Fruit fly (Drosophila melanogaster) whole organism, embryonic: ENCODE data around the gene idc.

Source experiments
- BEAF-32 ChIP-seq: fragments of 200-800 bp; sonication (Bioruptor generic); optimal IDR thresholded peaks from 3 replicates; lab custom pipeline; 2017; ENCODE audit warnings: missing biosample characterization, missing genetic modification characterization, mild to moderate bottlenecking, moderate library complexity, missing genetic modification reagents
- CG12659 ChIP-seq: fragments of 200-800 bp; sonication (Bioruptor generic); optimal IDR thresholded peaks from 3 replicates; lab custom pipeline; 2017; ENCODE audit warnings: mild to moderate bottlenecking, missing biosample characterization, missing genetic modification reagents, missing genetic modification characterization
- CG14014 ChIP-seq: fragments of 200-800 bp; sonication (Bioruptor generic); IDR thresholded peaks from 2 replicates; pipeline ENCODE4 v1.3.6; 2022; ENCODE audit warnings: missing biosample characterization, missing genetic modification characterization
- CG14710 ChIP-seq: fragments of 200-800 bp; sonication (Bioruptor generic); optimal IDR thresholded peaks from 3 replicates; lab custom pipeline; 2019; ENCODE audit warnings: missing biosample characterization, mild to moderate bottlenecking, missing genetic modification characterization, moderate library complexity
- CG14860 ChIP-seq: fragments of 200-800 bp; sonication (Bioruptor generic); IDR thresholded peaks from 3 replicates; pipeline ENCODE4 v1.3.6; 2022; ENCODE audit warnings: missing biosample characterization, missing genetic modification characterization; ENCODE audit not compliant: partially characterized antibody
- CG15011 ChIP-seq: fragments of 200-800 bp; sonication (Bioruptor generic); optimal IDR thresholded peaks from 3 replicates; lab custom pipeline; 2018; ENCODE audit warnings: missing biosample characterization, mild to moderate bottlenecking, missing genetic modification characterization
- CG15073 ChIP-seq: fragments of 200-800 bp; sonication (Bioruptor generic); optimal IDR thresholded peaks from 2 replicates; lab custom pipeline; 2016; ENCODE audit warnings: missing biosample characterization, missing genetic modification characterization
- CG16815 ChIP-seq: fragments of 200-800 bp; sonication (Bioruptor generic); optimal IDR thresholded peaks from 3 replicates; lab custom pipeline; 2017; ENCODE audit warnings: missing biosample characterization, mild to moderate bottlenecking, missing genetic modification characterization
- CG17829 ChIP-seq: fragments of 200-800 bp; optimal IDR thresholded peaks from 2 replicates; lab custom pipeline; 2019; ENCODE audit warnings: missing biosample characterization, mild to moderate bottlenecking, missing genetic modification characterization, moderate library complexity
- CG18764 ChIP-seq: fragments of 200-800 bp; sonication (Bioruptor generic); optimal IDR thresholded peaks from 3 replicates; lab custom pipeline; 2016; ENCODE audit warnings: missing biosample characterization, missing genetic modification characterization
- CG2678 ChIP-seq: fragments of 200-800 bp; sonication (Bioruptor generic); optimal IDR thresholded peaks from 3 replicates; lab custom pipeline; 2019; ENCODE audit warnings: missing biosample characterization, mild to moderate bottlenecking, missing genetic modification characterization, moderate library complexity
- CG31388 ChIP-seq: fragments of 200-800 bp; sonication (Bioruptor generic); optimal IDR thresholded peaks from 2 replicates; lab custom pipeline; 2016; ENCODE audit warnings: missing biosample characterization, missing genetic modification characterization
- CG34422 ChIP-seq: fragments of 200-800 bp; sonication (Bioruptor generic); IDR thresholded peaks from 3 replicates; pipeline ENCODE4 v1.3.6; 2022; ENCODE audit warnings: missing biosample characterization, missing genetic modification characterization
- CG4730 ChIP-seq: fragments of 200-800 bp; sonication (Bioruptor generic); IDR thresholded peaks from 2 replicates; pipeline ENCODE4 v1.3.6; 2022; ENCODE audit warnings: missing biosample characterization, missing genetic modification characterization
- CG8765 ChIP-seq: fragments of 200-800 bp; sonication (Bioruptor generic); IDR thresholded peaks from 2 replicates; pipeline ENCODE4 v1.3.6; 2022; ENCODE audit warnings: missing biosample characterization, missing genetic modification characterization
- CG9817 ChIP-seq: fragments of 200-800 bp; sonication (Bioruptor generic); optimal IDR thresholded peaks from 2 replicates; lab custom pipeline; 2018; ENCODE audit warnings: missing biosample characterization, mild to moderate bottlenecking, missing genetic modification characterization, moderate library complexity
- Dip2 ChIP-seq: fragments of 200-800 bp; sonication (Bioruptor generic); IDR thresholded peaks from 2 replicates; pipeline ENCODE4 v1.3.6; 2022; ENCODE audit warnings: missing biosample characterization, missing genetic modification characterization
- Dll ChIP-seq: fragments of 200-800 bp; sonication (Bioruptor generic); IDR thresholded peaks from 4 replicates; pipeline ENCODE4 v1.3.6; 2022; ENCODE audit warnings: missing biosample characterization, missing genetic modification characterization; ENCODE audit not compliant: partially characterized antibody
- Doc3 ChIP-seq: fragments of 200-800 bp; sonication (Bioruptor generic); IDR thresholded peaks from 3 replicates; pipeline ENCODE4 v1.3.6; 2022; ENCODE audit warnings: missing biosample characterization, missing genetic modification characterization; ENCODE audit not compliant: partially characterized antibody
- H2.0 ChIP-seq: fragments of 200-800 bp; sonication (Bioruptor generic); IDR thresholded peaks from 2 replicates; pipeline ENCODE4 v1.3.6; 2022; ENCODE audit warnings: missing biosample characterization, missing genetic modification characterization
- NC2α ChIP-seq: fragments of 200-800 bp; sonication (Bioruptor generic); optimal IDR thresholded peaks from 2 replicates; lab custom pipeline; 2016; ENCODE audit warnings: missing biosample characterization, missing genetic modification characterization
- NK7.1 ChIP-seq: fragments of 200-800 bp; sonication (Bioruptor generic); optimal IDR thresholded peaks from 3 replicates; lab custom pipeline; 2016; ENCODE audit warnings: missing biosample characterization, missing genetic modification characterization
- Nf-YC ChIP-seq: fragments of 200-800 bp; optimal IDR thresholded peaks from 3 replicates; lab custom pipeline; 2019; ENCODE audit warnings: missing biosample characterization, mild to moderate bottlenecking, missing genetic modification characterization, moderate library complexity
- Sox100B ChIP-seq: fragments of 200-800 bp; sonication (Bioruptor generic); optimal IDR thresholded peaks from 3 replicates; lab custom pipeline; 2018; ENCODE audit warnings: missing biosample characterization, mild to moderate bottlenecking, missing genetic modification characterization
- Usf ChIP-seq: fragments of 200-800 bp; sonication (Bioruptor generic); optimal IDR thresholded peaks from 2 replicates; lab custom pipeline; 2017; ENCODE audit warnings: missing genotype, missing biosample characterization, missing genetic modification characterization
- amos ChIP-seq: fragments of 200-800 bp; sonication (Bioruptor generic); IDR thresholded peaks from 2 replicates; pipeline ENCODE4 v1.3.6; 2022; ENCODE audit warnings: missing biosample characterization, missing genetic modification characterization; ENCODE audit not compliant: partially characterized antibody
- bab2 ChIP-seq: fragments of 200-800 bp; sonication (Bioruptor generic); optimal IDR thresholded peaks from 2 replicates; lab custom pipeline; 2016; ENCODE audit warnings: missing biosample characterization, missing genetic modification characterization
- corto ChIP-seq: fragments of 200-800 bp; sonication (Bioruptor generic); optimal IDR thresholded peaks from 2 replicates; lab custom pipeline; 2016; ENCODE audit warnings: missing biosample characterization, mild to moderate bottlenecking, missing genetic modification characterization, moderate library complexity
- dimm ChIP-seq: fragments of 200-800 bp; sonication (Bioruptor generic); IDR thresholded peaks from 2 replicates; pipeline ENCODE4 v1.3.6; 2022; ENCODE audit warnings: missing biosample characterization, missing genetic modification characterization
- gcm2 ChIP-seq: fragments of 200-800 bp; sonication (Bioruptor generic); optimal IDR thresholded peaks from 2 replicates; lab custom pipeline; 2016; ENCODE audit warnings: missing biosample characterization, missing genetic modification characterization
- gt ChIP-seq: fragments of 200-800 bp; sonication (Bioruptor generic); IDR thresholded peaks from 2 replicates; pipeline ENCODE4 v1.3.6; 2022; ENCODE audit warnings: missing biosample characterization, missing genetic modification characterization
- ind ChIP-seq: fragments of 200-800 bp; sonication (Bioruptor generic); optimal IDR thresholded peaks from 3 replicates; lab custom pipeline; 2016; ENCODE audit warnings: missing biosample characterization, missing genetic modification characterization
- jumu ChIP-seq: fragments of 200-800 bp; sonication (Bioruptor generic); optimal IDR thresholded peaks from 3 replicates; lab custom pipeline; 2016; ENCODE audit warnings: missing biosample characterization, missing genetic modification characterization
- kah ChIP-seq: fragments of 200-800 bp; sonication (Bioruptor generic); optimal IDR thresholded peaks from 2 replicates; lab custom pipeline; 2018; ENCODE audit warnings: missing biosample characterization, mild to moderate bottlenecking, missing genetic modification characterization
- lbe ChIP-seq: fragments of 200-800 bp; sonication (Bioruptor generic); optimal IDR thresholded peaks from 2 replicates; lab custom pipeline; 2016; ENCODE audit warnings: missing biosample characterization, mild to moderate bottlenecking, missing genetic modification characterization
- mam ChIP-seq: fragments of 200-800 bp; sonication (Bioruptor generic); optimal IDR thresholded peaks from 3 replicates; lab custom pipeline; 2016; ENCODE audit warnings: missing biosample characterization, missing genetic modification characterization
- nmo ChIP-seq: fragments of 200-800 bp; sonication (Bioruptor generic); optimal IDR thresholded peaks from 2 replicates; lab custom pipeline; 2018; ENCODE audit warnings: missing biosample characterization, mild to moderate bottlenecking, missing genetic modification characterization, moderate library complexity
- org-1 ChIP-seq: fragments of 200-800 bp; sonication (Bioruptor generic); optimal IDR thresholded peaks from 2 replicates; lab custom pipeline; 2017; ENCODE audit warnings: missing biosample characterization, missing genetic modification characterization
- pb ChIP-seq: fragments of 200-800 bp; sonication (Bioruptor generic); optimal IDR thresholded peaks from 3 replicates; lab custom pipeline; 2016; ENCODE audit warnings: missing biosample characterization, missing genetic modification characterization
- prd ChIP-seq, 3 experiments: fragments of >200 bp in 2 of 3; fragments of 200-800 bp in 1 of 3; sonication (Bioruptor generic) in 1 of 3; optimal IDR thresholded peaks in 2 of 3; IDR thresholded peaks in 1 of 3; 2 replicates in 2 of 3; 3 replicates in 1 of 3; pipeline versions ENCODE4 v1.3.6 to Lab custom; 2017 to 2022; ENCODE audit warnings: missing biosample characterization in 1 of 3, missing genetic modification characterization in 1 of 3
- rib ChIP-seq: fragments of 200-800 bp; sonication (Bioruptor generic); IDR thresholded peaks from 2 replicates; pipeline ENCODE4 v1.3.6; 2022; ENCODE audit warnings: missing biosample characterization, missing genetic modification characterization
- sd ChIP-seq: fragments of 200-800 bp; sonication (Bioruptor generic); optimal IDR thresholded peaks from 3 replicates; lab custom pipeline; 2018; ENCODE audit warnings: missing biosample characterization, mild to moderate bottlenecking, missing genetic modification characterization, moderate library complexity
- sim ChIP-seq: fragments of 200-800 bp; sonication (Bioruptor generic); IDR thresholded peaks from 2 replicates; pipeline ENCODE4 v1.3.6; 2022; ENCODE audit warnings: missing biosample characterization, missing genetic modification characterization
- slbo ChIP-seq: fragments of 200-800 bp; sonication (Bioruptor generic); IDR thresholded peaks from 2 replicates; pipeline ENCODE4 v1.3.6; 2022; ENCODE audit warnings: missing biosample characterization, missing genetic modification characterization
- sna ChIP-seq: fragments of 200-800 bp; sonication (Bioruptor generic); IDR thresholded peaks from 2 replicates; pipeline ENCODE4 v1.3.6; 2022; ENCODE audit warnings: missing biosample characterization, missing genetic modification characterization; ENCODE audit not compliant: partially characterized antibody
- sr ChIP-seq: fragments of 200-800 bp; sonication (Bioruptor generic); IDR thresholded peaks from 3 replicates; pipeline ENCODE4 v1.3.6; 2022; ENCODE audit warnings: missing biosample characterization, missing genetic modification characterization
- ssp ChIP-seq: fragments of 200-800 bp; sonication (Bioruptor generic); IDR thresholded peaks from 2 replicates; pipeline ENCODE4 v1.3.6; 2022; ENCODE audit warnings: missing biosample characterization, missing genetic modification characterization
- tll ChIP-seq, 2 experiments: fragments of 200-800 bp in 1 of 2; fragments of >200 bp in 1 of 2; sonication (Bioruptor generic) in 1 of 2; optimal IDR thresholded peaks; 2 replicates each; lab custom pipeline; 2017 to 2019; ENCODE audit warnings: missing biosample characterization in 2 of 2, missing genetic modification characterization in 2 of 2, mild to moderate bottlenecking in 1 of 2, moderate library complexity in 1 of 2
- toy ChIP-seq: fragments of 200-800 bp; sonication (Bioruptor generic); IDR thresholded peaks from 2 replicates; pipeline ENCODE4 v1.3.6; 2022; ENCODE audit warnings: missing biosample characterization, missing genetic modification characterization
- wek ChIP-seq: fragments of 200-800 bp; sonication (Bioruptor generic); optimal IDR thresholded peaks from 3 replicates; lab custom pipeline; 2018; ENCODE audit warnings: missing biosample characterization, mild to moderate bottlenecking, missing genetic modification characterization, moderate library complexity
- yki ChIP-seq: fragments of >200 bp; optimal IDR thresholded peaks from 3 replicates; lab custom pipeline; 2018

The idc gene

DNA sequence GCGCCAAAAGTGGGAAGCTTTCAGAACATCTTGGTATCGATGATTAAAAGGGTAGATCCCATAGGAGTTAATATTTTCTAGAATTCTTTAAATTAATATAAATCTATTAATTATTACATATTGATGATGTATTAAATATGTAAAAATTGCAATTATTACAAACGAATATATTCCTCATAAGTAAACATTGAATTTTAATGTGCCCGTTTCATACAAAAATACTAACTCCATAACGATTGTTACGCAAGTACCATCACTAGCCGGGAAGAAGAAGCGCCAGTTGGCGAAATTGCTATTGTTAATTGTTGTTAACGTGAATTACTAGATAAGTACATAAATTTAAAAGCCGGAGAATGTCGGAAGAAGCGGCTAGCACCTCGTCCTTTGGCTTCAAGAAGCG is 25.9 kb downstream of the idc start, which contains the start of gene mdlc (continued):
- TF ChIP-seq Nf-YC (tag; lab: Kevin White, UChicago) (no peak), Dip2 (GFP tag; lab: Robert Waterston, UW) (no peak), Usf (GFP tag; lab: Kevin White, UChicago) (no peak), CG15011 (GFP tag; lab: Kevin White, UChicago) (no peak), sim (GFP tag; lab: Robert Waterston, UW) (no peak), bab2 (GFP tag; lab: Kevin White, UChicago) (no peak), CG14014 (GFP tag; lab: Robert Waterston, UW) (no peak), NK7.1 (GFP tag; lab: Kevin White, UChicago) (no peak), wek (GFP tag; lab: Kevin White, UChicago) (no peak), pb (GFP tag; lab: Kevin White, UChicago) (no peak), CG8765 (GFP tag; lab: Robert Waterston, UW) (no peak), toy (GFP tag; lab: Robert Waterston, UW) (no peak), CG9817 (tag; lab: Kevin White, UChicago) (peak; percentile 23), gcm2 (no peak), CG31388 (GFP tag; lab: Kevin White, UChicago) (no peak), ind (GFP tag; lab: Kevin White, UChicago) (peak; percentile 19), tll (GFP tag; optimal IDR thresholded peaks at IDR 0.05; lab: Kevin White, UChicago) (no peak), CG18764 (GFP tag; lab: Kevin White, UChicago) (no peak), corto (no peak), Doc3 (GFP tag; lab: Robert Waterston, UW) (peak; percentile 55; the same call in 2 of the 3 replicates), org-1 (GFP tag; lab: Kevin White, UChicago) (no peak), Sox100B (GFP tag; lab: Kevin White, UChicago) (peak; percentile 11), CG12659 (GFP tag; lab: Kevin White, UChicago) (peak; percentile 42), CG17829 (tag; lab: Kevin White, UChicago) (no peak), CG14860 (GFP tag; lab: Robert Waterston, UW) (no peak), yki (lab: Kevin White, UChicago) (no peak), kah (GFP tag; lab: Kevin White, UChicago) (no peak), H2.0 (GFP tag; lab: Robert Waterston, UW) (no peak), CG34422 (GFP tag; lab: Robert Waterston, UW) (peak; percentile 78; the same call in 1 of the 3 replicates), CG4730 (GFP tag; lab: Robert Waterston, UW) (no peak), gt (GFP tag; lab: Robert Waterston, UW) (no peak), CG15073 (GFP tag; lab: Kevin White, UChicago) (no peak), CG2678 (tag; lab: Kevin White, UChicago) (peak; percentile 33), Dll (peak; percentile 75), mam (GFP tag; lab: Kevin White, UChicago) (peak; percentile 13), jumu (GFP tag; lab: Kevin White, UChicago) (no peak), NC2α (GFP tag; lab: Kevin White, UChicago) (no peak), amos (GFP tag; lab: Robert Waterston, UW) (peak; percentile 61), nmo (peak; percentile 70), lbe (GFP tag; lab: Kevin White, UChicago) (no peak), dimm (GFP tag; lab: Robert Waterston, UW) (no peak), rib (no peak), sd (tag; lab: Kevin White, UChicago) (no peak), CG14710 (tag; lab: Kevin White, UChicago) (peak; percentile 40), BEAF-32 (GFP tag; lab: Kevin White, UChicago) (peak; percentile 71), CG16815 (GFP tag; lab: Kevin White, UChicago) (no peak), prd (optimal IDR thresholded peaks at IDR 0.05; lab: Kevin White, UChicago) (no peak), prd (GFP tag; IDR thresholded peaks at IDR 0.05; lab: Robert Waterston, UW) (peak; percentile 33; the same call in 1 of the 3 replicates), sr (GFP tag; lab: Robert Waterston, UW) (no peak), slbo (GFP tag; lab: Robert Waterston, UW) (peak; percentile 54), ssp (GFP tag; lab: Robert Waterston, UW) (no peak), sna (GFP tag; lab: Robert Waterston, UW) (0 out of 2 replicates have a peak, but pooled peaks have one; percentile 53)
